Fruit fly (Drosophila melanogaster) whole organism, embryonic: Measurements from ENCODE around the gene in.

Source experiments
- C15 ChIP-seq: fragments of 200-800 bp; sonication (Bioruptor generic); IDR thresholded peaks from 3 replicates; pipeline ENCODE4 v1.3.6; 2022; ENCODE audit warnings: missing biosample characterization, missing genetic modification characterization
- CG1024 ChIP-seq: fragments of 200-800 bp; sonication (Bioruptor generic); IDR thresholded peaks from 2 replicates; pipeline ENCODE4 v1.3.6; 2022; ENCODE audit warnings: missing biosample characterization, missing genetic modification characterization
- CG10321 ChIP-seq: fragments of 200-800 bp; sonication (Bioruptor generic); IDR thresholded peaks from 2 replicates; pipeline ENCODE4 v1.3.6; 2022; ENCODE audit warnings: missing biosample characterization, missing genetic modification characterization
- CG10959 ChIP-seq: fragments of 200-800 bp; sonication (Bioruptor generic); IDR thresholded peaks from 2 replicates; pipeline ENCODE4 v1.3.6; 2022; ENCODE audit warnings: missing biosample characterization, missing genetic modification characterization
- CG11560 ChIP-seq: fragments of 200-800 bp; sonication (Bioruptor generic); IDR thresholded peaks from 3 replicates; pipeline ENCODE4 v1.3.6; 2022; ENCODE audit warnings: missing biosample characterization, missing genetic modification characterization
- CG12104 ChIP-seq: fragments of 200-800 bp; sonication (Bioruptor generic); optimal IDR thresholded peaks from 3 replicates; lab custom pipeline; 2016; ENCODE audit warnings: missing biosample characterization, missing genetic modification characterization
- CG1233 ChIP-seq: fragments of 200-800 bp; sonication (Bioruptor generic); optimal IDR thresholded peaks from 4 replicates; lab custom pipeline; 2018; ENCODE audit warnings: missing biosample characterization, mild to moderate bottlenecking, missing genetic modification characterization
- CG13894 ChIP-seq: fragments of 200-800 bp; sonication (Bioruptor generic); optimal IDR thresholded peaks from 3 replicates; lab custom pipeline; 2018; ENCODE audit warnings: missing biosample characterization, mild to moderate bottlenecking, missing genetic modification characterization, moderate library complexity
- CG14860 ChIP-seq: fragments of 200-800 bp; sonication (Bioruptor generic); IDR thresholded peaks from 3 replicates; pipeline ENCODE4 v1.3.6; 2022; ENCODE audit warnings: missing biosample characterization, missing genetic modification characterization; ENCODE audit not compliant: partially characterized antibody
- CG15073 ChIP-seq: fragments of 200-800 bp; sonication (Bioruptor generic); optimal IDR thresholded peaks from 2 replicates; lab custom pipeline; 2016; ENCODE audit warnings: missing biosample characterization, missing genetic modification characterization
- CG16779 ChIP-seq: fragments of 200-800 bp; sonication (Bioruptor generic); IDR thresholded peaks from 2 replicates; pipeline ENCODE4 v1.3.6; 2022; ENCODE audit warnings: missing biosample characterization, missing genetic modification characterization
- CG17385 ChIP-seq: fragments of 200-800 bp; sonication (Bioruptor generic); optimal IDR thresholded peaks from 3 replicates; lab custom pipeline; 2018; ENCODE audit warnings: missing biosample characterization, mild to moderate bottlenecking, missing genetic modification characterization
- CG18262 ChIP-seq: fragments of 200-800 bp; optimal IDR thresholded peaks from 3 replicates; lab custom pipeline; 2019; ENCODE audit warnings: missing biosample characterization, mild to moderate bottlenecking, missing genetic modification characterization, moderate library complexity
- CG18476 ChIP-seq: fragments of 200-800 bp; sonication (Bioruptor generic); optimal IDR thresholded peaks from 2 replicates; lab custom pipeline; 2016; ENCODE audit warnings: missing biosample characterization, mild to moderate bottlenecking, missing genetic modification characterization
- CG31388 ChIP-seq: fragments of 200-800 bp; sonication (Bioruptor generic); optimal IDR thresholded peaks from 2 replicates; lab custom pipeline; 2016; ENCODE audit warnings: missing biosample characterization, missing genetic modification characterization
- CG31441 ChIP-seq: fragments of 200-800 bp; sonication (Bioruptor generic); IDR thresholded peaks from 2 replicates; pipeline ENCODE4 v1.3.6; 2022; ENCODE audit warnings: missing biosample characterization, missing genetic modification characterization
- CG32772 ChIP-seq: fragments of 200-800 bp; sonication (Bioruptor generic); IDR thresholded peaks from 2 replicates; pipeline ENCODE4 v1.3.6; 2022; ENCODE audit warnings: missing biosample characterization, missing genetic modification characterization
- CG3407 ChIP-seq: fragments of 200-800 bp; sonication (Bioruptor generic); optimal IDR thresholded peaks from 2 replicates; lab custom pipeline; 2018; ENCODE audit warnings: missing biosample characterization, mild to moderate bottlenecking, missing genetic modification characterization
- CG4424 ChIP-seq: fragments of 200-800 bp; sonication (Bioruptor generic); optimal IDR thresholded peaks from 3 replicates; lab custom pipeline; 2016; ENCODE audit warnings: missing biosample characterization, missing genetic modification characterization
- CG7271 ChIP-seq: fragments of 200-800 bp; sonication (Bioruptor generic); optimal IDR thresholded peaks from 2 replicates; lab custom pipeline; 2018; ENCODE audit warnings: missing biosample characterization, mild to moderate bottlenecking, missing genetic modification characterization, moderate library complexity
- CG7745 ChIP-seq: fragments of 200-800 bp; sonication (Bioruptor generic); optimal IDR thresholded peaks from 2 replicates; lab custom pipeline; 2018; ENCODE audit warnings: missing biosample characterization, mild to moderate bottlenecking, missing genetic modification characterization, moderate library complexity
- CG9215 ChIP-seq: fragments of 200-800 bp; sonication (Bioruptor generic); IDR thresholded peaks from 2 replicates; pipeline ENCODE4 v1.3.6; 2022; ENCODE audit warnings: missing biosample characterization, missing genetic modification characterization
- CG9437 ChIP-seq: fragments of 200-800 bp; sonication (Bioruptor generic); optimal IDR thresholded peaks from 2 replicates; lab custom pipeline; 2018; ENCODE audit warnings: missing biosample characterization, mild to moderate bottlenecking, missing genetic modification characterization
- D19B ChIP-seq: fragments of 200-800 bp; sonication (Bioruptor generic); optimal IDR thresholded peaks from 2 replicates; lab custom pipeline; 2017; ENCODE audit warnings: missing biosample characterization, mild to moderate bottlenecking, missing genetic modification characterization
- Dip2 ChIP-seq: fragments of 200-800 bp; sonication (Bioruptor generic); IDR thresholded peaks from 2 replicates; pipeline ENCODE4 v1.3.6; 2022; ENCODE audit warnings: missing biosample characterization, missing genetic modification characterization
- Dp ChIP-seq: fragments of 200-800 bp; sonication (Bioruptor generic); optimal IDR thresholded peaks from 2 replicates; lab custom pipeline; 2018; ENCODE audit warnings: missing biosample characterization, mild to moderate bottlenecking, missing genetic modification characterization, moderate library complexity
- Hr78 ChIP-seq, 2 experiments: fragments of 200-800 bp in 1 of 2; fragments of >200 bp in 1 of 2; sonication (Bioruptor generic) in 1 of 2; optimal IDR thresholded peaks; 2 replicates each; lab custom pipeline; 2017 to 2019; ENCODE audit warnings: missing biosample characterization in 2 of 2, missing genetic modification characterization in 2 of 2, mild to moderate bottlenecking in 1 of 2, moderate library complexity in 1 of 2
- MTF-1 ChIP-seq: fragments of 200-800 bp; sonication (Bioruptor generic); optimal IDR thresholded peaks from 2 replicates; lab custom pipeline; 2018; ENCODE audit warnings: missing biosample characterization, mild to moderate bottlenecking, missing genetic modification characterization, borderline replicate concordance
- Nf-YC ChIP-seq: fragments of 200-800 bp; optimal IDR thresholded peaks from 3 replicates; lab custom pipeline; 2019; ENCODE audit warnings: missing biosample characterization, mild to moderate bottlenecking, missing genetic modification characterization, moderate library complexity
- Pdp1 ChIP-seq, 2 experiments: fragments of 200-800 bp; sonication (Bioruptor generic); optimal IDR thresholded peaks; 3 replicates each; lab custom pipeline; 2016; ENCODE audit warnings: missing biosample characterization in 2 of 2, missing genetic modification characterization in 2 of 2, mild to moderate bottlenecking in 1 of 2, moderate library complexity in 1 of 2
- Rfx ChIP-seq: fragments of 200-800 bp; sonication (Bioruptor generic); IDR thresholded peaks from 2 replicates; pipeline ENCODE4 v1.3.6; 2022; ENCODE audit warnings: missing biosample characterization, missing genetic modification characterization
- amos ChIP-seq: fragments of 200-800 bp; sonication (Bioruptor generic); IDR thresholded peaks from 2 replicates; pipeline ENCODE4 v1.3.6; 2022; ENCODE audit warnings: missing biosample characterization, missing genetic modification characterization; ENCODE audit not compliant: partially characterized antibody
- bigmax ChIP-seq: fragments of 200-800 bp; sonication (Bioruptor generic); optimal IDR thresholded peaks from 2 replicates; lab custom pipeline; 2018; ENCODE audit warnings: missing biosample characterization, mild to moderate bottlenecking, missing genetic modification characterization
- bsh ChIP-seq, 2 experiments: fragments of 200-800 bp; sonication (Bioruptor generic); optimal IDR thresholded peaks; 2 replicates each; lab custom pipeline; 2017 to 2018; ENCODE audit warnings: mild to moderate bottlenecking in 2 of 2, missing biosample characterization in 2 of 2, missing genetic modification characterization in 2 of 2, moderate library complexity in 1 of 2
- cato ChIP-seq: fragments of 200-800 bp; sonication (Bioruptor generic); optimal IDR thresholded peaks from 2 replicates; lab custom pipeline; 2016; ENCODE audit warnings: missing biosample characterization, missing genetic modification characterization, borderline replicate concordance
- chn ChIP-seq: fragments of 200-800 bp; sonication (Bioruptor generic); optimal IDR thresholded peaks from 2 replicates; lab custom pipeline; 2016; ENCODE audit warnings: missing biosample characterization, missing genetic modification characterization
- crp ChIP-seq, 2 experiments: fragments of 200-800 bp; sonication (Bioruptor generic); optimal IDR thresholded peaks; 2 replicates in 1 of 2; 3 replicates in 1 of 2; lab custom pipeline; 2017; ENCODE audit warnings: missing biosample characterization in 2 of 2, missing genetic modification characterization in 2 of 2, mild to moderate bottlenecking in 1 of 2, moderate library complexity in 1 of 2
- esg ChIP-seq: fragments of 200-800 bp; sonication (Bioruptor generic); conservative IDR thresholded peaks from 2 replicates; pipeline ENCODE4 v1.3.6; 2022; ENCODE audit warnings: missing biosample characterization, missing genetic modification characterization
- fu2 ChIP-seq: fragments of 200-800 bp; sonication (Bioruptor generic); optimal IDR thresholded peaks from 2 replicates; lab custom pipeline; 2016; ENCODE audit warnings: missing biosample characterization, missing genetic modification characterization
- gfzf ChIP-seq: fragments of 200-800 bp; sonication (Bioruptor generic); optimal IDR thresholded peaks from 2 replicates; lab custom pipeline; 2016; ENCODE audit warnings: missing biosample characterization, mild to moderate bottlenecking, missing genetic modification characterization, moderate library complexity
- jumu ChIP-seq: fragments of 200-800 bp; sonication (Bioruptor generic); optimal IDR thresholded peaks from 3 replicates; lab custom pipeline; 2016; ENCODE audit warnings: missing biosample characterization, missing genetic modification characterization
- luna ChIP-seq: fragments of 200-800 bp; sonication (Bioruptor generic); optimal IDR thresholded peaks from 2 replicates; lab custom pipeline; 2016; ENCODE audit warnings: missing biosample characterization, missing genetic modification characterization
- nau ChIP-seq: fragments of 200-800 bp; sonication (Bioruptor generic); optimal IDR thresholded peaks from 3 replicates; lab custom pipeline; 2017; ENCODE audit warnings: missing biosample characterization, mild to moderate bottlenecking, missing genetic modification characterization, missing genetic modification reagents
- otp ChIP-seq: fragments of 200-800 bp; sonication (Bioruptor generic); IDR thresholded peaks from 3 replicates; pipeline ENCODE4, ENCODE4 v1.3.6; 2022; ENCODE audit warnings: missing biosample characterization, missing genetic modification characterization
- p53 ChIP-seq: fragments of 200-800 bp; sonication (Bioruptor generic); optimal IDR thresholded peaks from 2 replicates; lab custom pipeline; 2016; ENCODE audit warnings: missing biosample characterization, missing genetic modification characterization
- sob ChIP-seq: fragments of 200-800 bp; sonication (Bioruptor generic); IDR thresholded peaks from 2 replicates; pipeline ENCODE4 v1.3.6; 2022; ENCODE audit warnings: missing biosample characterization, missing genetic modification characterization
- stc ChIP-seq: fragments of 200-800 bp; sonication (Bioruptor generic); IDR thresholded peaks from 2 replicates; pipeline ENCODE4 v1.3.6; 2022; ENCODE audit warnings: missing biosample characterization, missing genetic modification characterization
- tap ChIP-seq: fragments of 200-800 bp; optimal IDR thresholded peaks from 3 replicates; lab custom pipeline; 2019; ENCODE audit warnings: missing biosample characterization, mild to moderate bottlenecking, missing genetic modification characterization, moderate library complexity

Gene in

DNA sequence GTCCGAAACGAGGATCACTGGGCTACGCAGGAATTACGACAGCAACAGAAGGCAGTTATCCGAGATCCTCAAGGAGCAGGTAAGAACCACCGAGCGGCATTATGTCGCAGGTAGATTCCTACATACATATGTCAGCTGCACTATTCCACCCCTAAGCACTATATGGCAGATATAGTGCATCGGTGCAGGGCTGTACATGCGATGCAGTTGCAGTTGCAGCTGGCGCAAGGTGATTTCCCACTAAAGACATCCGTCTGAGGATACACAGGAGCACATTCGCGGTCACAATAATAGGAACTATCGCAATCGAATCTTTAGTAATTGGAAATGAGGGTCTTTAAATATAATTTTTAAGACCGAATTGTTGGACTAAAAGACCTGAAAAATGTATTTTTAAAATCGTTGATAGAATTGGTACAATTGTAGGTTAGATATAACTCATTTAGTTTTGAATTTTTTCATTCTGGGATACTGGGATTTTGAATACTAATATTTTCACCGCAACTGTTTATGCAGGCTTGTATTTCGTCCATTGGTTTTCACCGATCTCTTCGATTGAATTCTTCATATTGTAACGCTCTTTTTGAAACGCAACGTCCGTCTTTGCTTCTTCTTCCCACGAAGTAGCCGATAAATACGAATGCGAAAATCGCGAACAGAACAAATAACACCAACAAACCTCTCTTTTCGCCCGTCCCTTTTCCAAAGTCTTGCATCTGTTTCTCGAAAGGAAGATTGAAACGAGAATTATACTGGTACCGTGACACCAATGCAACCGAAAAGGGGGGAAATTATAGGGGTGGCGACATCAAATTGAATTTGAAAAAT is 35.9 kb downstream of the in start (continued):
- TF ChIP-seq Nf-YC (tag; lab: Kevin White, UChicago) (no peak), nau (GFP tag; lab: Kevin White, UChicago) (no peak), CG31388 (GFP tag; lab: Kevin White, UChicago) (no peak), Pdp1 (GFP tag; optimal IDR thresholded peaks at IDR 0.05; lab: Kevin White, UChicago) (peak in 1 of 2 experiments; percentile 8), Rfx (GFP tag; lab: Robert Waterston, UW) (no peak), CG15073 (GFP tag; lab: Kevin White, UChicago) (no peak), CG7271 (tag; lab: Kevin White, UChicago) (peak; percentile 80), esg (GFP tag; lab: Robert Waterston, UW) (0 out of 2 replicates have a peak, but pooled peaks have one; percentile 10), bsh (GFP tag; optimal IDR thresholded peaks at IDR 0.05; lab: Kevin White, UChicago) (peak in 1 of 2 experiments; percentile 2), CG1024 (GFP tag; lab: Robert Waterston, UW) (no peak), CG12104 (GFP tag; lab: Kevin White, UChicago) (no peak), CG31441 (GFP tag; lab: Robert Waterston, UW) (peak; percentile 56), cato (no peak), CG9437 (no peak), CG14860 (GFP tag; lab: Robert Waterston, UW) (no peak), bigmax (GFP tag; lab: Kevin White, UChicago) (no peak), jumu (peak; percentile 17), CG11560 (tag; lab: Robert Waterston, UW) (no peak), chn (no peak), CG7745 (tag; lab: Kevin White, UChicago) (no peak), stc (no peak), D19B (GFP tag; lab: Kevin White, UChicago) (no peak), otp (GFP tag; lab: Robert Waterston, UW) (no peak), Dp (GFP tag; lab: Kevin White, UChicago) (no peak), CG18262 (tag; lab: Kevin White, UChicago) (peak; percentile 72), CG10959 (GFP tag; lab: Robert Waterston, UW) (0 out of 2 replicates have a peak, but pooled peaks have one; percentile 66), MTF-1 (GFP tag; lab: Kevin White, UChicago) (no peak), tap (tag; lab: Kevin White, UChicago) (no peak), Hr78 (GFP tag; optimal IDR thresholded peaks at IDR 0.05; lab: Kevin White, UChicago) (no peak), CG32772 (GFP tag; lab: Robert Waterston, UW) (no peak), crp (GFP tag; optimal IDR thresholded peaks at IDR 0.05; lab: Kevin White, UChicago) (no peak), sob (GFP tag; lab: Robert Waterston, UW) (no peak), gfzf (GFP tag; lab: Kevin White, UChicago) (no peak), p53 (GFP tag; lab: Kevin White, UChicago) (no peak), CG4424 (GFP tag; lab: Kevin White, UChicago) (peak; percentile 25), CG10321 (GFP tag; lab: Robert Waterston, UW) (no peak), CG13894 (tag; lab: Kevin White, UChicago) (no peak), CG3407 (no peak), amos (GFP tag; lab: Robert Waterston, UW) (0 out of 2 replicates have a peak, but pooled peaks have one; percentile 39), CG1233 (peak; percentile 7), fu2 (GFP tag; lab: Kevin White, UChicago) (no peak), CG17385 (GFP tag; lab: Kevin White, UChicago) (peak; percentile 54), CG18476 (no peak), Dip2 (no peak), CG16779 (GFP tag; lab: Robert Waterston, UW) (no peak), C15 (no peak), luna (no peak), CG9215 (no peak)
